Fruit fly (Drosophila melanogaster) whole organism, embryonic: ENCODE data around the gene Tsp29Fb.

ENCODE experiments used
- Atf6 ChIP-seq: fragments of 200-800 bp; sonication (Bioruptor generic); IDR thresholded peaks from 2 replicates; pipeline ENCODE4 v1.3.6; 2022; ENCODE audit warnings: missing biosample characterization, missing genetic modification characterization
- CG12942 ChIP-seq: fragments of 200-800 bp; sonication (Bioruptor generic); optimal IDR thresholded peaks from 3 replicates; lab custom pipeline; 2016; ENCODE audit warnings: missing biosample characterization, missing genetic modification characterization
- CG17612 ChIP-seq: fragments of 200-800 bp; sonication (Bioruptor generic); IDR thresholded peaks from 2 replicates; pipeline ENCODE4 v1.3.6; 2022; ENCODE audit warnings: missing biosample characterization, missing genetic modification characterization
- CG17912 ChIP-seq: fragments of 200-800 bp; sonication (Bioruptor generic); optimal IDR thresholded peaks from 2 replicates; lab custom pipeline; 2018; ENCODE audit warnings: missing biosample characterization, mild to moderate bottlenecking, missing genetic modification characterization
- CG30403 ChIP-seq: fragments of 200-800 bp; sonication (Bioruptor generic); optimal IDR thresholded peaks from 3 replicates; lab custom pipeline; 2016; ENCODE audit warnings: missing biosample characterization, missing genetic modification characterization
- CG33213 ChIP-seq: fragments of 200-800 bp; sonication (Bioruptor generic); optimal IDR thresholded peaks from 3 replicates; lab custom pipeline; 2016; ENCODE audit warnings: missing biosample characterization, missing genetic modification characterization
- CG4360 ChIP-seq: fragments of 200-800 bp; sonication (Bioruptor generic); IDR thresholded peaks from 2 replicates; pipeline ENCODE4 v1.3.6; 2022; ENCODE audit warnings: missing biosample characterization, missing genetic modification characterization
- CG4424 ChIP-seq: fragments of 200-800 bp; sonication (Bioruptor generic); optimal IDR thresholded peaks from 3 replicates; lab custom pipeline; 2016; ENCODE audit warnings: missing biosample characterization, missing genetic modification characterization
- CG4820 ChIP-seq: fragments of 200-800 bp; sonication (Bioruptor generic); optimal IDR thresholded peaks from 3 replicates; lab custom pipeline; 2016; ENCODE audit warnings: missing biosample characterization, missing genetic modification characterization
- CG6175 ChIP-seq: fragments of 200-800 bp; sonication (Bioruptor generic); IDR thresholded peaks from 3 replicates; pipeline ENCODE4 v1.3.6; 2022; ENCODE audit warnings: missing biosample characterization, missing genetic modification characterization
- CG6654 ChIP-seq: fragments of 200-800 bp; sonication (Bioruptor generic); optimal IDR thresholded peaks from 2 replicates; lab custom pipeline; 2017; ENCODE audit warnings: missing biosample characterization, mild to moderate bottlenecking, missing genetic modification characterization
- CG6791 ChIP-seq: fragments of 200-800 bp; sonication (Bioruptor generic); IDR thresholded peaks from 3 replicates; pipeline ENCODE4 v1.3.6; 2022; ENCODE audit warnings: missing biosample characterization, missing genetic modification characterization; ENCODE audit not compliant: partially characterized antibody
- CG6813 ChIP-seq: fragments of 200-800 bp; sonication (Bioruptor generic); optimal IDR thresholded peaks from 2 replicates; lab custom pipeline; 2017; ENCODE audit warnings: missing biosample characterization, missing genetic modification characterization, mild to moderate bottlenecking, moderate library complexity, missing genetic modification reagents
- CG7963 ChIP-seq: fragments of 200-800 bp; sonication (Bioruptor generic); IDR thresholded peaks from 3 replicates; pipeline ENCODE4 v1.3.6; 2022; ENCODE audit warnings: missing biosample characterization, missing genetic modification characterization; ENCODE audit not compliant: partially characterized antibody
- CG9215 ChIP-seq: fragments of 200-800 bp; sonication (Bioruptor generic); IDR thresholded peaks from 2 replicates; pipeline ENCODE4 v1.3.6; 2022; ENCODE audit warnings: missing biosample characterization, missing genetic modification characterization
- Chrac-16 ChIP-seq: fragments of 200-800 bp; sonication (Bioruptor generic); optimal IDR thresholded peaks from 3 replicates; lab custom pipeline; 2016; ENCODE audit warnings: missing biosample characterization, missing genetic modification characterization
- CoRest ChIP-seq: fragments of 200-800 bp; sonication (Bioruptor generic); optimal IDR thresholded peaks from 3 replicates; lab custom pipeline; 2018; ENCODE audit warnings: missing biosample characterization, mild to moderate bottlenecking, missing genetic modification characterization, moderate library complexity
- Doc3 ChIP-seq: fragments of 200-800 bp; sonication (Bioruptor generic); IDR thresholded peaks from 3 replicates; pipeline ENCODE4 v1.3.6; 2022; ENCODE audit warnings: missing biosample characterization, missing genetic modification characterization; ENCODE audit not compliant: partially characterized antibody
- ERR ChIP-seq: fragments of 200-800 bp; sonication (Bioruptor generic); optimal IDR thresholded peaks from 2 replicates; lab custom pipeline; 2016; ENCODE audit warnings: missing biosample characterization, missing genetic modification characterization
- GATAe ChIP-seq: fragments of 200-800 bp; sonication (Bioruptor generic); conservative IDR thresholded peaks from 2 replicates; pipeline ENCODE4 v1.3.6; 2022; ENCODE audit warnings: missing biosample characterization, missing genetic modification characterization
- HLH4C ChIP-seq: fragments of 200-800 bp; sonication (Bioruptor generic); IDR thresholded peaks from 3 replicates; pipeline ENCODE4 v1.3.6; 2022; ENCODE audit warnings: missing biosample characterization, missing genetic modification characterization; ENCODE audit not compliant: partially characterized antibody
- Hr39 ChIP-seq: fragments of >200 bp; optimal IDR thresholded peaks from 2 replicates; lab custom pipeline; 2017
- Jarid2 ChIP-seq: fragments of 200-800 bp; sonication (Bioruptor generic); optimal IDR thresholded peaks from 3 replicates; lab custom pipeline; 2017; ENCODE audit warnings: mild to moderate bottlenecking, missing biosample characterization, missing genetic modification reagents, missing genetic modification characterization
- Oli ChIP-seq: fragments of 200-800 bp; sonication (Bioruptor generic); optimal IDR thresholded peaks from 2 replicates; lab custom pipeline; 2018; ENCODE audit warnings: missing biosample characterization, mild to moderate bottlenecking, missing genetic modification characterization, moderate library complexity
- Opbp ChIP-seq: fragments of 200-800 bp; sonication (Bioruptor generic); IDR thresholded peaks from 3 replicates; pipeline ENCODE4 v1.3.6; 2022; ENCODE audit warnings: missing biosample characterization, missing genetic modification characterization; ENCODE audit not compliant: partially characterized antibody
- PHDP ChIP-seq: fragments of 200-800 bp; sonication (Bioruptor generic); optimal IDR thresholded peaks from 3 replicates; lab custom pipeline; 2018; ENCODE audit warnings: missing biosample characterization, mild to moderate bottlenecking, missing genetic modification characterization, moderate library complexity
- Rfx ChIP-seq: fragments of 200-800 bp; sonication (Bioruptor generic); IDR thresholded peaks from 2 replicates; pipeline ENCODE4 v1.3.6; 2022; ENCODE audit warnings: missing biosample characterization, missing genetic modification characterization
- Six4 ChIP-seq: fragments of 200-800 bp; sonication (Bioruptor generic); optimal IDR thresholded peaks from 2 replicates; lab custom pipeline; 2016; ENCODE audit warnings: missing biosample characterization, missing genetic modification characterization
- Vsx1 ChIP-seq: fragments of 200-800 bp; sonication (Bioruptor generic); optimal IDR thresholded peaks from 2 replicates; lab custom pipeline; 2017; ENCODE audit warnings: missing biosample characterization, mild to moderate bottlenecking, missing genetic modification characterization, missing genetic modification reagents
- Xbp1 ChIP-seq: fragments of 200-800 bp; sonication (Bioruptor generic); optimal IDR thresholded peaks from 3 replicates; lab custom pipeline; 2016; ENCODE audit warnings: missing biosample characterization, mild to moderate bottlenecking, missing genetic modification characterization
- bigmax ChIP-seq: fragments of 200-800 bp; sonication (Bioruptor generic); optimal IDR thresholded peaks from 2 replicates; lab custom pipeline; 2018; ENCODE audit warnings: missing biosample characterization, mild to moderate bottlenecking, missing genetic modification characterization
- cg ChIP-seq: fragments of 200-800 bp; sonication (Bioruptor generic); optimal IDR thresholded peaks from 3 replicates; lab custom pipeline; 2019; ENCODE audit warnings: missing biosample characterization, mild to moderate bottlenecking, missing genetic modification characterization, moderate library complexity
- dm ChIP-seq: fragments of 200-800 bp; sonication (Bioruptor generic); optimal IDR thresholded peaks from 3 replicates; lab custom pipeline; 2016; ENCODE audit warnings: missing biosample characterization, missing genetic modification characterization
- dpn ChIP-seq, 2 experiments: fragments of 200-800 bp; sonication (Bioruptor generic); optimal IDR thresholded peaks; 3 replicates each; lab custom pipeline; 2016; ENCODE audit warnings: missing biosample characterization in 2 of 2, missing genetic modification characterization in 2 of 2
- hkb ChIP-seq, 2 experiments: fragments of 200-800 bp in 1 of 2; fragments of >200 bp in 1 of 2; sonication (Bioruptor generic) in 1 of 2; IDR thresholded peaks in 1 of 2; optimal IDR thresholded peaks in 1 of 2; 2 replicates each; pipeline versions ENCODE4 v1.3.6 to Lab custom; 2017 to 2022; ENCODE audit warnings: missing biosample characterization in 1 of 2, missing genetic modification characterization in 1 of 2
- lov ChIP-seq, 2 experiments: fragments of 200-800 bp in 1 of 2; fragments of >200 bp in 1 of 2; sonication (Bioruptor generic) in 1 of 2; IDR thresholded peaks in 1 of 2; optimal IDR thresholded peaks in 1 of 2; 2 replicates in 1 of 2; 3 replicates in 1 of 2; pipeline versions ENCODE4 v1.3.6 to Lab custom; 2017 to 2022; ENCODE audit warnings: missing biosample characterization in 1 of 2, missing genetic modification characterization in 1 of 2
- mam ChIP-seq: fragments of 200-800 bp; sonication (Bioruptor generic); optimal IDR thresholded peaks from 3 replicates; lab custom pipeline; 2016; ENCODE audit warnings: missing biosample characterization, missing genetic modification characterization
- nmo ChIP-seq: fragments of 200-800 bp; sonication (Bioruptor generic); optimal IDR thresholded peaks from 2 replicates; lab custom pipeline; 2018; ENCODE audit warnings: missing biosample characterization, mild to moderate bottlenecking, missing genetic modification characterization, moderate library complexity
- repo ChIP-seq: fragments of 200-800 bp; sonication (Bioruptor generic); optimal IDR thresholded peaks from 2 replicates; lab custom pipeline; 2016; ENCODE audit warnings: missing biosample characterization, missing genetic modification characterization
- row ChIP-seq: fragments of 200-800 bp; sonication (Bioruptor generic); IDR thresholded peaks from 3 replicates; pipeline ENCODE4 v1.3.6; 2022; ENCODE audit warnings: missing biosample characterization, missing genetic modification characterization
- run ChIP-seq: fragments of 200-800 bp; sonication (Bioruptor generic); optimal IDR thresholded peaks from 3 replicates; lab custom pipeline; 2018; ENCODE audit warnings: missing biosample characterization, mild to moderate bottlenecking, missing genetic modification characterization
- sens-2 ChIP-seq: fragments of 200-800 bp; sonication (Bioruptor generic); IDR thresholded peaks from 2 replicates; pipeline ENCODE4 v1.3.6; 2022; ENCODE audit warnings: missing biosample characterization, missing genetic modification characterization
- slp2 ChIP-seq: fragments of 200-800 bp; sonication (Bioruptor generic); optimal IDR thresholded peaks from 2 replicates; lab custom pipeline; 2016; ENCODE audit warnings: missing biosample characterization, missing genetic modification characterization
- stc ChIP-seq: fragments of 200-800 bp; sonication (Bioruptor generic); IDR thresholded peaks from 2 replicates; pipeline ENCODE4 v1.3.6; 2022; ENCODE audit warnings: missing biosample characterization, missing genetic modification characterization
- stwl ChIP-seq: fragments of 200-800 bp; sonication (Bioruptor generic); optimal IDR thresholded peaks from 3 replicates; lab custom pipeline; 2018; ENCODE audit warnings: missing biosample characterization, mild to moderate bottlenecking, missing genetic modification characterization, moderate library complexity
- toy ChIP-seq: fragments of 200-800 bp; sonication (Bioruptor generic); IDR thresholded peaks from 2 replicates; pipeline ENCODE4 v1.3.6; 2022; ENCODE audit warnings: missing biosample characterization, missing genetic modification characterization
- tx ChIP-seq: fragments of 200-800 bp; sonication (Bioruptor generic); optimal IDR thresholded peaks from 2 replicates; lab custom pipeline; 2016; ENCODE audit warnings: missing biosample characterization, missing genetic modification characterization
- unc-4 ChIP-seq: fragments of 200-800 bp; sonication (Bioruptor generic); IDR thresholded peaks from 2 replicates; pipeline ENCODE4 v1.3.6; 2022; ENCODE audit warnings: missing biosample characterization, missing genetic modification characterization; ENCODE audit not compliant: partially characterized antibody
- vvl ChIP-seq: fragments of 200-800 bp; sonication (Bioruptor generic); IDR thresholded peaks from 2 replicates; pipeline ENCODE4 v1.3.6; 2022; ENCODE audit warnings: missing biosample characterization, missing genetic modification characterization
- z ChIP-seq: fragments of 200-800 bp; sonication (Bioruptor generic); IDR thresholded peaks from 3 replicates; pipeline ENCODE4 v1.3.6; 2022; ENCODE audit warnings: missing biosample characterization, missing genetic modification characterization

Tsp29Fb gene

DNA sequence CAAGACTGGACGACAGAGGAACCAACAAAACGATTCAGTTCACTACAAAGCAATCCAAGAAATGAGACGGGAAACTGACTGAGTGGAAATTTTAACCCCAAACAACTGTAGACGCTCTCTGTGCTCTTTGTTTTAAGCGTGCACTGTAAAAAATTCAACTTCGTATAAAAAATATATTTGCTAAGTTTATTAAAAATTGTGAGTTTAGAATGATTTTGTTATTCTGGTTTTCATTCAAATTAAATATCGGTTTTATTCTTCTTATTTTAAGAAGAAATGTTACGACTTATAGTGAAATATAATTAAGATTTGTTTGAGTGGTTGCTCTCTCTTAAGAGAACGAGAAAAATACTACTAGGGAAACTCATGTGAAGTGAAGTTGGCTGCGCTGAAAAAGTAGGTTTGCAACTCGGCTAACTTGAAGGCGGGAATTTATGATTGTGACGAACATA is 20.9 kb downstream of the Tsp29Fb start (continued):
- peak; percentile 96 for TF ChIP-seq CG30403
- peak; percentile 87 for TF ChIP-seq sens-2
- TF ChIP-seq Jarid2 (GFP tag; lab: Kevin White, UChicago): peak; percentile 63
- peak; percentile 96 for TF ChIP-seq Rfx (GFP tag; lab: Robert Waterston, UW)
- peak; percentile 95 for TF ChIP-seq CG17912
- TF ChIP-seq bigmax (GFP tag; lab: Kevin White, UChicago): peak; percentile 42
- TF ChIP-seq Hr39 (lab: Kevin White, UChicago): no peak
- peak; percentile 98 for TF ChIP-seq Atf6 (GFP tag; lab: Robert Waterston, UW)
- peak; percentile 88 for TF ChIP-seq dm (GFP tag; lab: Kevin White, UChicago)
- peak; percentile 95 for TF ChIP-seq PHDP (tag; lab: Kevin White, UChicago)
- peak; percentile 95 for TF ChIP-seq CG12942 (GFP tag; lab: Kevin White, UChicago)
- peak; percentile 91 for TF ChIP-seq toy (GFP tag; lab: Robert Waterston, UW)
- no peak for TF ChIP-seq Doc3 (GFP tag; lab: Robert Waterston, UW)
- peak; percentile 59 for TF ChIP-seq CG6654 (GFP tag; lab: Kevin White, UChicago)
- peak; percentile 94 for TF ChIP-seq CG6175
- peak; percentile 79 for TF ChIP-seq ERR
- peak; percentile 92 for TF ChIP-seq CG9215 (GFP tag; lab: Robert Waterston, UW)
- TF ChIP-seq Xbp1 (GFP tag; lab: Kevin White, UChicago): peak; percentile 99
- peak; percentile 92 for TF ChIP-seq Chrac-16
- TF ChIP-seq CG4360 (GFP tag; lab: Robert Waterston, UW): peak; percentile 84
- peak; percentile 78 for TF ChIP-seq CG33213 (GFP tag; lab: Kevin White, UChicago)
- TF ChIP-seq run (tag; lab: Kevin White, UChicago): peak; percentile 98
- TF ChIP-seq CG7963 (GFP tag; lab: Robert Waterston, UW): no peak
- TF ChIP-seq row (GFP tag; lab: Robert Waterston, UW): peak; percentile 99
- peak; percentile 95 for TF ChIP-seq slp2
- TF ChIP-seq hkb (optimal IDR thresholded peaks at IDR 0.05; lab: Kevin White, UChicago): no peak
- peak; percentile 100 for TF ChIP-seq hkb (GFP tag; IDR thresholded peaks at IDR 0.05; lab: Robert Waterston, UW)
- TF ChIP-seq CoRest (tag; lab: Kevin White, UChicago): peak; percentile 93
- TF ChIP-seq mam (GFP tag; lab: Kevin White, UChicago): peak; percentile 96
- peak; percentile 88 for TF ChIP-seq CG4820
- peak; percentile 92 for TF ChIP-seq tx
- TF ChIP-seq Oli: peak; percentile 91
- TF ChIP-seq CG17612: peak; percentile 94
- TF ChIP-seq CG6813 (GFP tag; lab: Kevin White, UChicago): peak; percentile 87
- TF ChIP-seq dpn (GFP tag; optimal IDR thresholded peaks at IDR 0.05; lab: Kevin White, UChicago): peak; percentile 91 to 97
- TF ChIP-seq CG6791 (GFP tag; lab: Robert Waterston, UW): no peak; the same call in 2 of the 3 replicates
- TF ChIP-seq GATAe (GFP tag; lab: Robert Waterston, UW): peak; percentile 90
- peak; percentile 100 for TF ChIP-seq Opbp (GFP tag; lab: Robert Waterston, UW)
- TF ChIP-seq stwl (tag; lab: Kevin White, UChicago): peak; percentile 83
- TF ChIP-seq HLH4C: no peak
- peak; percentile 83 for TF ChIP-seq Vsx1
- TF ChIP-seq lov (optimal IDR thresholded peaks at IDR 0.05; lab: Kevin White, UChicago): no peak
- TF ChIP-seq lov (GFP tag; IDR thresholded peaks at IDR 0.05; lab: Robert Waterston, UW): peak; percentile 97; the same call in 2 of the 3 replicates
- TF ChIP-seq unc-4 (GFP tag; lab: Robert Waterston, UW): no peak; the same call in 1 of the 2 replicates
- peak; percentile 99 for TF ChIP-seq stc (GFP tag; lab: Robert Waterston, UW)
- peak; percentile 93 for TF ChIP-seq Six4 (GFP tag; lab: Kevin White, UChicago)
- peak; percentile 94 for TF ChIP-seq CG4424 (GFP tag; lab: Kevin White, UChicago)
- peak; percentile 92 for TF ChIP-seq z (GFP tag; lab: Robert Waterston, UW)
- no peak for TF ChIP-seq cg (GFP tag; lab: Kevin White, UChicago)
- TF ChIP-seq repo (GFP tag; lab: Kevin White, UChicago): peak; percentile 86
- peak; percentile 94 for TF ChIP-seq nmo (GFP tag; lab: Kevin White, UChicago)
- TF ChIP-seq vvl: peak; percentile 99
